Fruit fly (Drosophila melanogaster): Measurements from ENCODE around the gene CG15196.

dm6 chrX:11383530-11383929 is 26.2 kb upstream of the CG15196 start:
- no peak for TF ChIP-seq Sin3A (optimal IDR thresholded peaks at IDR 0.05)
- no peak for TF ChIP-seq psq (optimal IDR thresholded peaks at IDR 0.05)
- TF ChIP-seq h (optimal IDR thresholded peaks at IDR 0.05), result no peak
- TF ChIP-seq insv (optimal IDR thresholded peaks at IDR 0.05), result no peak
